Worm (Caenorhabditis elegans) whole organism, L3 larva: ENCODE data around the gene amt-1.
A peak's percentile ranks its signal among the peaks of the same experiment; 100 is the strongest.

Experiments
- R02D3.7 ChIP-seq: fragments of 150-350 bp; optimal IDR thresholded peaks from 2 replicates; lab custom pipeline; 2014; ENCODE audit warnings: missing biosample characterization, missing genetic modification characterization
- ceh-16 ChIP-seq: sonication (generic microtip); optimal IDR thresholded peaks from 2 replicates; lab custom pipeline; 2017; ENCODE audit warnings: missing biosample characterization, missing genetic modification characterization
- ceh-82 ChIP-seq: fragments of 150-350 bp; optimal IDR thresholded peaks from 2 replicates; lab custom pipeline; 2014; ENCODE audit warnings: missing biosample characterization, missing genetic modification characterization
- ceh-9 ChIP-seq: sonication (generic microtip); optimal IDR thresholded peaks from 2 replicates; lab custom pipeline; 2018; ENCODE audit warnings: missing biosample characterization, missing genetic modification characterization
- daf-12 ChIP-seq: fragments of 150-350 bp; optimal IDR thresholded peaks from 2 replicates; lab custom pipeline; 2014; ENCODE audit warnings: missing biosample characterization, missing genetic modification reagents, missing genetic modification characterization
- egl-27 ChIP-seq: sonication (generic microtip); optimal IDR thresholded peaks from 4 replicates; lab custom pipeline; 2017; ENCODE audit warnings: missing biosample characterization, missing genetic modification reagents, missing genetic modification characterization
- egl-5 ChIP-seq: fragments of 150-350 bp; optimal IDR thresholded peaks from 2 replicates; lab custom pipeline; 2017; ENCODE audit warnings: missing biosample characterization, missing genetic modification reagents, missing genetic modification characterization, inconsistent platforms
- elt-1 ChIP-seq: fragments of 150-350 bp; optimal IDR thresholded peaks from 2 replicates; lab custom pipeline; 2014; ENCODE audit warnings: missing biosample characterization, missing genetic modification characterization
- elt-2 ChIP-seq: sonication (generic microtip); optimal IDR thresholded peaks from 2 replicates; lab custom pipeline; 2016; ENCODE audit warnings: missing genetic modification reagents, mild to moderate bottlenecking, missing genetic modification characterization, missing compliant biosample characterization
- elt-3 ChIP-seq, 3 experiments: fragments of 150-350 bp in 1 of 3; sonication (generic microtip) in 2 of 3; optimal IDR thresholded peaks; 2 replicates in 2 of 3; 4 replicates in 1 of 3; lab custom pipeline; 2014 to 2017; ENCODE audit warnings: missing biosample characterization in 3 of 3, missing genetic modification characterization in 3 of 3
- eor-1 ChIP-seq, 2 experiments: fragments of 150-350 bp; optimal IDR thresholded peaks; 2 replicates each; lab custom pipeline; 2014 to 2018; ENCODE audit warnings: missing biosample characterization in 2 of 2, missing genetic modification characterization in 2 of 2
- fkh-2 ChIP-seq: fragments of 150-350 bp; optimal IDR thresholded peaks from 2 replicates; lab custom pipeline; 2014; ENCODE audit warnings: missing biosample characterization, missing genetic modification reagents, missing genetic modification characterization
- hmg-11 ChIP-seq: sonication (generic microtip); optimal IDR thresholded peaks from 2 replicates; lab custom pipeline; 2016; ENCODE audit warnings: missing genetic modification characterization, missing compliant biosample characterization
- jun-1 ChIP-seq: fragments of 150-350 bp; optimal IDR thresholded peaks from 2 replicates; lab custom pipeline; 2014; ENCODE audit warnings: missing biosample characterization, missing genetic modification reagents, missing genetic modification characterization
- lin-15B ChIP-seq: fragments of 150-350 bp; optimal IDR thresholded peaks from 2 replicates; lab custom pipeline; 2014; ENCODE audit warnings: missing biosample characterization, missing genetic modification characterization
- lin-39 ChIP-seq: fragments of 150-350 bp; optimal IDR thresholded peaks from 2 replicates; lab custom pipeline; 2018; ENCODE audit warnings: missing biosample characterization, missing genetic modification reagents, missing genetic modification characterization
- lsy-12 ChIP-seq: sonication (generic microtip); optimal IDR thresholded peaks from 2 replicates; lab custom pipeline; 2016; ENCODE audit warnings: mild to moderate bottlenecking, missing genetic modification characterization, missing compliant biosample characterization
- mdl-1 ChIP-seq: fragments of 150-350 bp; optimal IDR thresholded peaks from 2 replicates; lab custom pipeline; 2014; ENCODE audit warnings: missing biosample characterization, missing genetic modification characterization
- mml-1 ChIP-seq: fragments of 150-350 bp; sonication (generic microtip); optimal IDR thresholded peaks from 3 replicates; lab custom pipeline; 2014; ENCODE audit warnings: missing biosample characterization, missing genetic modification characterization
- nfya-1 ChIP-seq: sonication (generic microtip); optimal IDR thresholded peaks from 2 replicates; lab custom pipeline; 2017; ENCODE audit warnings: missing genetic modification characterization, mild to moderate bottlenecking, missing compliant biosample characterization, antibody characterized with exemption, moderate library complexity; ENCODE audit not compliant: insufficient read depth
- nhr-11 ChIP-seq: fragments of 150-350 bp; optimal IDR thresholded peaks from 2 replicates; lab custom pipeline; 2014; ENCODE audit warnings: missing biosample characterization, missing genetic modification characterization
- nhr-12 ChIP-seq: fragments of 150-350 bp; optimal IDR thresholded peaks from 2 replicates; lab custom pipeline; 2014; ENCODE audit warnings: missing biosample characterization, missing genetic modification characterization
- nhr-25 ChIP-seq: sonication (generic microtip); optimal IDR thresholded peaks from 2 replicates; lab custom pipeline; 2017; ENCODE audit warnings: missing biosample characterization, missing genetic modification characterization
- nhr-28 ChIP-seq: fragments of 150-350 bp; optimal IDR thresholded peaks from 2 replicates; lab custom pipeline; 2014; ENCODE audit warnings: missing biosample characterization, missing genetic modification characterization
- nhr-43 ChIP-seq: sonication (generic microtip); optimal IDR thresholded peaks from 2 replicates; lab custom pipeline; 2016; ENCODE audit warnings: mild to moderate bottlenecking, missing genetic modification characterization, missing compliant biosample characterization; ENCODE audit not compliant: poor library complexity, severe bottlenecking
- nhr-67 ChIP-seq: fragments of 150-350 bp; optimal IDR thresholded peaks from 2 replicates; lab custom pipeline; 2014; ENCODE audit warnings: missing biosample characterization, missing genetic modification characterization
- pha-4 ChIP-seq: fragments of 150-350 bp; optimal IDR thresholded peaks from 2 replicates; lab custom pipeline; 2014; ENCODE audit warnings: missing biosample characterization, missing genetic modification reagents, missing genetic modification characterization
- pqm-1 ChIP-seq: fragments of 150-350 bp; optimal IDR thresholded peaks from 2 replicates; lab custom pipeline; 2017; ENCODE audit warnings: missing biosample characterization, missing genetic modification characterization, inconsistent platforms
- snpc-4 ChIP-seq: fragments of 150-350 bp; optimal IDR thresholded peaks from 2 replicates; lab custom pipeline; 2014; ENCODE audit warnings: missing biosample characterization, missing genetic modification characterization
- tbx-2 ChIP-seq: sonication (generic microtip); optimal IDR thresholded peaks from 2 replicates; lab custom pipeline; 2016; ENCODE audit warnings: mild to moderate bottlenecking, missing genetic modification characterization, missing compliant biosample characterization
- unc-62 ChIP-seq: fragments of 150-350 bp; sonication (generic microtip); optimal IDR thresholded peaks from 4 replicates; lab custom pipeline; 2014; ENCODE audit warnings: missing biosample characterization, missing genetic modification reagents, missing genetic modification characterization
- zag-1 ChIP-seq: fragments of 150-350 bp; optimal IDR thresholded peaks from 2 replicates; lab custom pipeline; 2014; ENCODE audit warnings: missing biosample characterization, missing genetic modification characterization
- ztf-11 ChIP-seq: fragments of 150-350 bp; optimal IDR thresholded peaks from 2 replicates; lab custom pipeline; 2014; ENCODE audit warnings: missing biosample characterization, missing genetic modification characterization

The amt-1 gene

ce11 chrX:4553491-4553890 is 17.7 kb upstream of the amt-1 start:
- TF ChIP-seq lsy-12 (tag; lab: Kevin White, UChicago) (no peak), eor-1 (tag; optimal IDR thresholded peaks at IDR 0.05; lab: Kevin White, UChicago) (no peak)

ce11 chrX:4554385-4554784 is 16.9 kb upstream of the amt-1 start, which contains the start of gene ham-2:
TSS of gene ham-2 (plus strand) at chrX:4554685.
- no peak for TF ChIP-seq elt-1 (tag; lab: Kevin White, UChicago)
- TF ChIP-seq, all 47 proteins: peak for 0

ce11 chrX:4556028-4556427 is 15.2 kb upstream of the amt-1 start:
- TF ChIP-seq ceh-16 (no peak), nhr-12 (no peak), ceh-82 (tag; lab: Kevin White, UChicago) (no peak), nhr-11 (tag; lab: Kevin White, UChicago) (no peak), nhr-25 (tag; lab: Kevin White, UChicago) (no peak), fkh-2 (tag; lab: Kevin White, UChicago) (no peak)

- TF ChIP-seq nhr-12 (no peak), elt-2 (tag; lab: Kevin White, UChicago) (no peak), daf-12 (tag; lab: Kevin White, UChicago) (no peak), unc-62 (GFP tag; lab: Kevin White, UChicago) (no peak), egl-27 (tag; lab: Kevin White, UChicago) (no peak), R02D3.7 (tag; lab: Kevin White, UChicago) (no peak)
Measured at ce11 chrX:4561863-4562262, 9.4 kb upstream of the amt-1 start, which contains the start of gene C05E11.6. TSS of gene C05E11.6 (plus strand) at chrX:4562163.

DNA sequence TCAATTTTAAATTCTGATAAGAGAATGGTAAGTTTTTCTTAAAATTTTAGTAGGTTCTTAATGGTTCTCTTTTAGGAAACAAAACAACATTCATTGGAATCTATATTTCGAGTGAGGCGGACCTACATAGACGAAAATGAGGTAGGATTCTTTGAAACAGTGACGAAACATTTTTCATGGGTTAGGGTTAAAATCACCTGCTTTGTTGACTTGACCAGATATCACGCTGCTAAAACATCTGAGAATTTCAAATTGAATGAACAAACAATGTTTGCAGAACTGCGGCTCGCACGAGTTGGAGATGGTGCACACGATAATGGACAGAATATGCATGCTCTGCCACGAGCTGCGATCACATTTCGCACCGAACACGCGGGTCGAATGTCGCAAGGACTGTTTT is 8.9 kb upstream of the amt-1 start:
- TF ChIP-seq nfya-1 (tag; lab: Kevin White, UChicago) (no peak), ceh-9 (tag; lab: Kevin White, UChicago) (no peak), unc-62 (GFP tag; lab: Kevin White, UChicago) (no peak), elt-3 (tag; optimal IDR thresholded peaks at IDR 0.05; lab: Kevin White, UChicago) (no peak), lin-39 (tag; lab: Kevin White, UChicago) (no peak), daf-12 (tag; lab: Kevin White, UChicago) (no peak), egl-27 (tag; lab: Kevin White, UChicago) (no peak), lsy-12 (tag; lab: Kevin White, UChicago) (no peak), egl-5 (tag; lab: Kevin White, UChicago) (no peak), nhr-28 (tag; lab: Kevin White, UChicago) (no peak), R02D3.7 (tag; lab: Kevin White, UChicago) (no peak), tbx-2 (tag; lab: Kevin White, UChicago) (no peak), snpc-4 (tag; lab: Kevin White, UChicago) (no peak), nhr-67 (no peak), ceh-16 (no peak), mdl-1 (tag; lab: Kevin White, UChicago) (no peak), hmg-11 (no peak), zag-1 (no peak)

- TF ChIP-seq jun-1 (tag; lab: Kevin White, UChicago) (peak; percentile 78), nhr-11 (tag; lab: Kevin White, UChicago) (no peak), lin-15B (tag; lab: Kevin White, UChicago) (no peak), egl-27 (tag; lab: Kevin White, UChicago) (no peak), nhr-25 (tag; lab: Kevin White, UChicago) (no peak), nhr-28 (tag; lab: Kevin White, UChicago) (no peak), daf-12 (tag; lab: Kevin White, UChicago) (no peak), pha-4 (tag; lab: Kevin White, UChicago) (peak; percentile 62), mml-1 (no peak), ztf-11 (tag; lab: Kevin White, UChicago) (no peak), mdl-1 (tag; lab: Kevin White, UChicago) (peak; percentile 15), elt-3 (tag; optimal IDR thresholded peaks at IDR 0.05; lab: Kevin White, UChicago) (no peak), elt-2 (tag; lab: Kevin White, UChicago) (peak; percentile 98), nhr-43 (no peak), pqm-1 (tag; lab: Kevin White, UChicago) (peak; percentile 94), ceh-82 (tag; lab: Kevin White, UChicago) (no peak), unc-62 (GFP tag; lab: Kevin White, UChicago) (no peak), nfya-1 (tag; lab: Kevin White, UChicago) (no peak)
Measured at ce11 chrX:4564717-4565316, 6.4 kb upstream of the amt-1 start, which contains the start of gene amt-4. TSS of gene amt-4 (plus strand) at chrX:4565302.
